Fruit fly (Drosophila melanogaster): ENCODE data around the gene pst.

The pst gene

dm6 chr3L:7347984-7348631 is 12.0 kb downstream of the pst start, which contains the start of the genes Srp19 and qm (continued):
- TF ChIP-seq fd3F (GFP tag; optimal IDR thresholded peaks at IDR 0.05) (no peak), sob (GFP tag; IDR thresholded peaks at IDR 0.05) (peak; percentile 59), Mes4 (GFP tag; optimal IDR thresholded peaks at IDR 0.05) (no peak), tna (GFP tag; IDR thresholded peaks at IDR 0.05; ENCODE audit: partially characterized antibody) (peak; percentile 54), cwo (GFP tag; optimal IDR thresholded peaks at IDR 0.05) (peak; percentile 36), CG12744 (GFP tag; optimal IDR thresholded peaks at IDR 0.05) (peak; percentile 13), her (GFP tag; optimal IDR thresholded peaks at IDR 0.05) (no peak), CG5245 (GFP tag; optimal IDR thresholded peaks at IDR 0.05) (peak; percentile 27), pzg (GFP tag; optimal IDR thresholded peaks at IDR 0.05) (peak; percentile 66), Deaf1 (tag; optimal IDR thresholded peaks at IDR 0.05) (peak; percentile 2), grau (tag; optimal IDR thresholded peaks at IDR 0.05) (peak; percentile 20), Nf-YC (tag; optimal IDR thresholded peaks at IDR 0.05) (peak; percentile 28), MBD-R2 (GFP tag; IDR thresholded peaks at IDR 0.05) (peak; percentile 75; the same call in 1 of the 2 replicates), CG10209 (GFP tag; optimal IDR thresholded peaks at IDR 0.05) (peak; percentile 1), repo (GFP tag; optimal IDR thresholded peaks at IDR 0.05) (no peak), Pdp1 (GFP tag; optimal IDR thresholded peaks at IDR 0.05) (peak; percentile 53 to 62), CG10321 (GFP tag; IDR thresholded peaks at IDR 0.05) (no peak), CG30403 (GFP tag; optimal IDR thresholded peaks at IDR 0.05) (peak; percentile 84), Abd-B (GFP tag; optimal IDR thresholded peaks at IDR 0.05) (no peak), Atf6 (GFP tag; IDR thresholded peaks at IDR 0.05) (peak; percentile 64), CG6654 (GFP tag; optimal IDR thresholded peaks at IDR 0.05) (no peak), fd64A (GFP tag; optimal IDR thresholded peaks at IDR 0.05) (peak; percentile 10), bcd (GFP tag; optimal IDR thresholded peaks at IDR 0.05) (peak; percentile 46), CG1603 (tag; optimal IDR thresholded peaks at IDR 0.05) (peak; percentile 11), bab2 (GFP tag; optimal IDR thresholded peaks at IDR 0.05) (peak; percentile 29), CG10979 (tag; optimal IDR thresholded peaks at IDR 0.05) (peak; percentile 27), CG8944 (GFP tag; optimal IDR thresholded peaks at IDR 0.05) (peak; percentile 47), gcm (GFP tag; optimal IDR thresholded peaks at IDR 0.05) (peak; percentile 37), zen (tag; optimal IDR thresholded peaks at IDR 0.05) (peak; percentile 35), CG17361 (GFP tag; IDR thresholded peaks at IDR 0.05) (peak; percentile 53; the same call in 2 of the 3 replicates), B-H1 (GFP tag; IDR thresholded peaks at IDR 0.05) (peak; percentile 11; the same call in 1 of the 3 replicates), vfl (GFP tag; optimal IDR thresholded peaks at IDR 0.05) (peak; percentile 54), cato (GFP tag; optimal IDR thresholded peaks at IDR 0.05; ENCODE audit: borderline replicate concordance) (peak; percentile 15), ind (GFP tag; optimal IDR thresholded peaks at IDR 0.05) (peak; percentile 57), CG18476 (GFP tag; optimal IDR thresholded peaks at IDR 0.05) (peak; percentile 6), Sin3A (optimal IDR thresholded peaks at IDR 0.05) (peak; percentile 95), eyg (GFP tag; optimal IDR thresholded peaks at IDR 0.05) (no peak), CG18262 (tag; optimal IDR thresholded peaks at IDR 0.05) (peak; percentile 45), CG17829 (tag; optimal IDR thresholded peaks at IDR 0.05) (peak; percentile 43), CG6254 (GFP tag; optimal IDR thresholded peaks at IDR 0.05) (no peak), Lpt (GFP tag; optimal IDR thresholded peaks at IDR 0.05) (no peak), Doc3 (GFP tag; IDR thresholded peaks at IDR 0.05; ENCODE audit: partially characterized antibody) (peak; percentile 78), chinmo (GFP tag; IDR thresholded peaks at IDR 0.05; ENCODE audit: partially characterized antibody) (peak; percentile 97), CG3838 (GFP tag; optimal IDR thresholded peaks at IDR 0.05) (no peak), CG16813 (GFP tag; IDR thresholded peaks at IDR 0.05; ENCODE audit: partially characterized antibody) (peak; percentile 86), sisA (GFP tag; IDR thresholded peaks at IDR 0.05) (peak; percentile 46; the same call in 1 of the 2 replicates), sr (GFP tag; IDR thresholded peaks at IDR 0.05) (0 out of 3 replicates have a peak, but pooled peaks have one; percentile 20), CG31224 (GFP tag; IDR thresholded peaks at IDR 0.05) (no peak), CG8765 (GFP tag; IDR thresholded peaks at IDR 0.05) (no peak)

All from whole organism, embryonic.